Fruit fly (Drosophila melanogaster) whole organism, embryonic: ENCODE data around the gene CG34348.

Experiments used
- ATbp ChIP-seq: fragments of 200-800 bp; sonication (Bioruptor generic); optimal IDR thresholded peaks from 2 replicates; lab custom pipeline; 2017; ENCODE audit warnings: missing biosample characterization, mild to moderate bottlenecking, missing genetic modification characterization, missing genetic modification reagents
- B-H1 ChIP-seq: fragments of 200-800 bp; sonication (Bioruptor generic); IDR thresholded peaks from 3 replicates; pipeline ENCODE4 v1.3.6; 2022; ENCODE audit warnings: missing biosample characterization, missing genetic modification characterization
- Bteb2 ChIP-seq: fragments of 200-800 bp; sonication (Bioruptor generic); optimal IDR thresholded peaks from 2 replicates; lab custom pipeline; 2016; ENCODE audit warnings: missing biosample characterization, missing genetic modification characterization
- CG10366 ChIP-seq: fragments of 200-800 bp; sonication (Bioruptor generic); IDR thresholded peaks from 2 replicates; pipeline ENCODE4 v1.3.6; 2022; ENCODE audit warnings: missing biosample characterization, missing genetic modification characterization
- CG10979 ChIP-seq: fragments of 200-800 bp; sonication (Bioruptor generic); optimal IDR thresholded peaks from 2 replicates; lab custom pipeline; 2018; ENCODE audit warnings: missing biosample characterization, mild to moderate bottlenecking, missing genetic modification characterization, moderate library complexity
- CG11247 ChIP-seq: fragments of 200-800 bp; sonication (Bioruptor generic); IDR thresholded peaks from 2 replicates; pipeline ENCODE4 v1.3.6; 2022; ENCODE audit warnings: missing biosample characterization, missing genetic modification characterization
- CG11723 ChIP-seq: fragments of 200-800 bp; sonication (Bioruptor generic); optimal IDR thresholded peaks from 2 replicates; lab custom pipeline; 2017; ENCODE audit warnings: missing biosample characterization, mild to moderate bottlenecking, missing genetic modification characterization
- CG13424 ChIP-seq: fragments of 200-800 bp; sonication (Bioruptor generic); optimal IDR thresholded peaks from 2 replicates; lab custom pipeline; 2019; ENCODE audit warnings: missing biosample characterization, mild to moderate bottlenecking, missing genetic modification characterization, moderate library complexity
- CG15696 ChIP-seq: fragments of 200-800 bp; sonication (Bioruptor generic); optimal IDR thresholded peaks from 2 replicates; lab custom pipeline; 2019; ENCODE audit warnings: missing biosample characterization, mild to moderate bottlenecking, missing genetic modification characterization, moderate library complexity
- CG17328 ChIP-seq: fragments of 200-800 bp; sonication (Bioruptor generic); IDR thresholded peaks from 2 replicates; pipeline ENCODE4 v1.3.6; 2022; ENCODE audit warnings: missing biosample characterization, missing genetic modification characterization
- CG17568 ChIP-seq: fragments of 200-800 bp; sonication (Bioruptor generic); optimal IDR thresholded peaks from 2 replicates; lab custom pipeline; 2018; ENCODE audit warnings: missing biosample characterization, mild to moderate bottlenecking, missing genetic modification characterization, moderate library complexity
- CG18599 ChIP-seq: fragments of 200-800 bp; sonication (Bioruptor generic); optimal IDR thresholded peaks from 3 replicates; lab custom pipeline; 2017; ENCODE audit warnings: missing biosample characterization, missing genetic modification characterization, mild to moderate bottlenecking, moderate library complexity, missing genetic modification reagents
- CG2202 ChIP-seq: fragments of 200-800 bp; sonication (Bioruptor generic); optimal IDR thresholded peaks from 2 replicates; lab custom pipeline; 2018; ENCODE audit warnings: missing biosample characterization, mild to moderate bottlenecking, missing genetic modification characterization
- CG30431 ChIP-seq: fragments of 200-800 bp; sonication (Bioruptor generic); optimal IDR thresholded peaks from 2 replicates; lab custom pipeline; 2017; ENCODE audit warnings: missing biosample characterization, missing genetic modification characterization
- CG34376 ChIP-seq: fragments of 200-800 bp; sonication (Bioruptor generic); optimal IDR thresholded peaks from 2 replicates; lab custom pipeline; 2018; ENCODE audit warnings: missing biosample characterization, mild to moderate bottlenecking, missing genetic modification characterization
- CG4424 ChIP-seq: fragments of 200-800 bp; sonication (Bioruptor generic); optimal IDR thresholded peaks from 3 replicates; lab custom pipeline; 2016; ENCODE audit warnings: missing biosample characterization, missing genetic modification characterization
- CG4617 ChIP-seq: fragments of 200-800 bp; sonication (Bioruptor generic); optimal IDR thresholded peaks from 3 replicates; lab custom pipeline; 2016; ENCODE audit warnings: missing biosample characterization, missing genetic modification characterization, borderline replicate concordance
- CG4707 ChIP-seq: fragments of 200-800 bp; sonication (Bioruptor generic); optimal IDR thresholded peaks from 2 replicates; lab custom pipeline; 2018; ENCODE audit warnings: missing biosample characterization, mild to moderate bottlenecking, missing genetic modification characterization, moderate library complexity
- CG4730 ChIP-seq: fragments of 200-800 bp; sonication (Bioruptor generic); IDR thresholded peaks from 2 replicates; pipeline ENCODE4 v1.3.6; 2022; ENCODE audit warnings: missing biosample characterization, missing genetic modification characterization
- CG6654 ChIP-seq: fragments of 200-800 bp; sonication (Bioruptor generic); optimal IDR thresholded peaks from 2 replicates; lab custom pipeline; 2017; ENCODE audit warnings: missing biosample characterization, mild to moderate bottlenecking, missing genetic modification characterization
- CG7745 ChIP-seq: fragments of 200-800 bp; sonication (Bioruptor generic); optimal IDR thresholded peaks from 2 replicates; lab custom pipeline; 2018; ENCODE audit warnings: missing biosample characterization, mild to moderate bottlenecking, missing genetic modification characterization, moderate library complexity
- CG8290 ChIP-seq, 3 experiments: fragments of 200-800 bp; sonication (Bioruptor generic); optimal IDR thresholded peaks; 2 replicates each; lab custom pipeline; 2016 to 2019; ENCODE audit warnings: missing biosample characterization in 3 of 3, missing genetic modification characterization in 3 of 3, mild to moderate bottlenecking in 2 of 3, moderate library complexity in 1 of 3
- CG8924 ChIP-seq: fragments of 200-800 bp; optimal IDR thresholded peaks from 3 replicates; lab custom pipeline; 2019; ENCODE audit warnings: missing biosample characterization, mild to moderate bottlenecking, missing genetic modification characterization, moderate library complexity
- CG9797 ChIP-seq: fragments of 200-800 bp; sonication (Bioruptor generic); optimal IDR thresholded peaks from 3 replicates; lab custom pipeline; 2018; ENCODE audit warnings: missing biosample characterization, mild to moderate bottlenecking, missing genetic modification characterization
- D19B ChIP-seq: fragments of 200-800 bp; sonication (Bioruptor generic); optimal IDR thresholded peaks from 2 replicates; lab custom pipeline; 2017; ENCODE audit warnings: missing biosample characterization, mild to moderate bottlenecking, missing genetic modification characterization
- Dbx ChIP-seq: fragments of 200-800 bp; sonication (Bioruptor generic); IDR thresholded peaks from 3 replicates; pipeline ENCODE4 v1.3.6; 2022; ENCODE audit warnings: missing biosample characterization, missing genetic modification characterization
- Dip2 ChIP-seq: fragments of 200-800 bp; sonication (Bioruptor generic); IDR thresholded peaks from 2 replicates; pipeline ENCODE4 v1.3.6; 2022; ENCODE audit warnings: missing biosample characterization, missing genetic modification characterization
- Doc3 ChIP-seq: fragments of 200-800 bp; sonication (Bioruptor generic); IDR thresholded peaks from 3 replicates; pipeline ENCODE4 v1.3.6; 2022; ENCODE audit warnings: missing biosample characterization, missing genetic modification characterization; ENCODE audit not compliant: partially characterized antibody
- Elba2 ChIP-seq: fragments of 200-800 bp; sonication (Bioruptor generic); optimal IDR thresholded peaks from 3 replicates; lab custom pipeline; 2016; ENCODE audit warnings: missing biosample characterization, missing genetic modification characterization
- Gsc ChIP-seq: fragments of 200-800 bp; sonication (Bioruptor generic); IDR thresholded peaks from 2 replicates; pipeline ENCODE4 v1.3.6; 2022; ENCODE audit warnings: missing biosample characterization, missing genetic modification characterization
- MESR4 ChIP-seq: fragments of 200-800 bp; sonication (Bioruptor generic); optimal IDR thresholded peaks from 2 replicates; lab custom pipeline; 2018; ENCODE audit warnings: missing biosample characterization, mild to moderate bottlenecking, missing genetic modification characterization, moderate library complexity
- Oaz ChIP-seq: fragments of 200-800 bp; sonication (Bioruptor generic); IDR thresholded peaks from 2 replicates; pipeline ENCODE4 v1.3.6; 2022; ENCODE audit warnings: missing biosample characterization, missing genetic modification characterization
- caup ChIP-seq: fragments of 200-800 bp; sonication (Bioruptor generic); optimal IDR thresholded peaks from 3 replicates; lab custom pipeline; 2017; ENCODE audit warnings: missing biosample characterization, mild to moderate bottlenecking, missing genetic modification characterization, moderate library complexity; ENCODE audit not compliant: severe bottlenecking
- ci ChIP-seq: fragments of 200-800 bp; sonication (Bioruptor generic); IDR thresholded peaks from 3 replicates; pipeline ENCODE4 v1.3.6; 2022; ENCODE audit warnings: missing biosample characterization, missing genetic modification characterization
- crol ChIP-seq: fragments of 200-800 bp; sonication (Bioruptor generic); IDR thresholded peaks from 2 replicates; pipeline ENCODE4 v1.3.6; 2022; ENCODE audit warnings: missing biosample characterization, missing genetic modification characterization
- danr ChIP-seq: fragments of 200-800 bp; sonication (Bioruptor generic); IDR thresholded peaks from 2 replicates; pipeline ENCODE4 v1.3.6; 2022; ENCODE audit warnings: missing biosample characterization, missing genetic modification characterization
- eyg ChIP-seq: fragments of 200-800 bp; sonication (Bioruptor generic); optimal IDR thresholded peaks from 3 replicates; lab custom pipeline; 2016; ENCODE audit warnings: missing biosample characterization, missing genetic modification characterization
- fu2 ChIP-seq: fragments of 200-800 bp; sonication (Bioruptor generic); optimal IDR thresholded peaks from 2 replicates; lab custom pipeline; 2016; ENCODE audit warnings: missing biosample characterization, missing genetic modification characterization
- hbn ChIP-seq: fragments of 200-800 bp; sonication (Bioruptor generic); IDR thresholded peaks from 2 replicates; pipeline ENCODE4 v1.3.6; 2022; ENCODE audit warnings: missing biosample characterization, missing genetic modification characterization; ENCODE audit not compliant: partially characterized antibody
- luna ChIP-seq: fragments of 200-800 bp; sonication (Bioruptor generic); optimal IDR thresholded peaks from 2 replicates; lab custom pipeline; 2016; ENCODE audit warnings: missing biosample characterization, missing genetic modification characterization
- mirr ChIP-seq: fragments of 200-800 bp; sonication (Bioruptor generic); optimal IDR thresholded peaks from 3 replicates; lab custom pipeline; 2018; ENCODE audit warnings: missing biosample characterization, mild to moderate bottlenecking, missing genetic modification characterization
- otp ChIP-seq: fragments of 200-800 bp; sonication (Bioruptor generic); IDR thresholded peaks from 3 replicates; pipeline ENCODE4, ENCODE4 v1.3.6; 2022; ENCODE audit warnings: missing biosample characterization, missing genetic modification characterization
- pros ChIP-seq: fragments of 200-800 bp; sonication (Bioruptor generic); optimal IDR thresholded peaks from 3 replicates; lab custom pipeline; 2019; ENCODE audit warnings: missing biosample characterization, mild to moderate bottlenecking, missing genetic modification characterization, moderate library complexity
- slbo ChIP-seq: fragments of 200-800 bp; sonication (Bioruptor generic); IDR thresholded peaks from 2 replicates; pipeline ENCODE4 v1.3.6; 2022; ENCODE audit warnings: missing biosample characterization, missing genetic modification characterization
- so ChIP-seq: fragments of 200-800 bp; sonication (Bioruptor generic); IDR thresholded peaks from 3 replicates; pipeline ENCODE4 v1.3.6; 2022; ENCODE audit warnings: missing biosample characterization, missing genetic modification characterization
- sqz ChIP-seq: fragments of 200-800 bp; sonication (Bioruptor generic); optimal IDR thresholded peaks from 3 replicates; lab custom pipeline; 2018; ENCODE audit warnings: missing biosample characterization, mild to moderate bottlenecking, missing genetic modification characterization
- tgo ChIP-seq: fragments of 200-800 bp; sonication (Bioruptor generic); IDR thresholded peaks from 3 replicates; pipeline ENCODE4 v1.3.6; 2022; ENCODE audit warnings: missing biosample characterization, missing genetic modification characterization
- tin ChIP-seq: fragments of 200-800 bp; sonication (Bioruptor generic); optimal IDR thresholded peaks from 3 replicates; lab custom pipeline; 2016; ENCODE audit warnings: missing biosample characterization, missing genetic modification characterization
- tio ChIP-seq: fragments of 200-800 bp; sonication (Bioruptor generic); optimal IDR thresholded peaks from 2 replicates; lab custom pipeline; 2017; ENCODE audit warnings: missing biosample characterization, missing genetic modification characterization, inconsistent platforms
- ttk ChIP-seq: fragments of 200-800 bp; sonication (Bioruptor generic); IDR thresholded peaks from 2 replicates; pipeline ENCODE4 v2.1.2; 2022; ENCODE audit warnings: missing biosample characterization, missing genetic modification characterization
- twi ChIP-seq: fragments of 200-800 bp; optimal IDR thresholded peaks from 2 replicates; lab custom pipeline; 2019; ENCODE audit warnings: missing biosample characterization, mild to moderate bottlenecking, missing genetic modification characterization, moderate library complexity
- zfh1 ChIP-seq: fragments of 200-800 bp; sonication (Bioruptor generic); IDR thresholded peaks from 3 replicates; pipeline ENCODE4 v1.3.6; 2022; ENCODE audit warnings: missing biosample characterization, missing genetic modification characterization

CG34348 gene

dm6 chrX:11349780-11350179 lies 10.1 kb downstream of the CG34348 start, which contains the start of gene NdufV3 (continued):
- TF ChIP-seq tgo (GFP tag; lab: Robert Waterston, UW) = no peak
- TF ChIP-seq CG8924 (tag; lab: Kevin White, UChicago) = no peak
- TF ChIP-seq CG11723 (GFP tag; lab: Kevin White, UChicago) = no peak
- 0 out of 3 replicates have a peak, but pooled peaks have one; percentile 33 for TF ChIP-seq ci (GFP tag; lab: Robert Waterston, UW)
- TF ChIP-seq mirr = no peak
- no peak for TF ChIP-seq CG7745 (tag; lab: Kevin White, UChicago)
- TF ChIP-seq MESR4 (GFP tag; lab: Kevin White, UChicago) = peak; percentile 53
- no peak for TF ChIP-seq CG17568 (GFP tag; lab: Kevin White, UChicago)
- TF ChIP-seq slbo (GFP tag; lab: Robert Waterston, UW) = peak; percentile 63
- TF ChIP-seq Bteb2 = no peak
- peak; percentile 4 for TF ChIP-seq tin (GFP tag; lab: Kevin White, UChicago)
- TF ChIP-seq CG8290 (GFP tag; optimal IDR thresholded peaks at IDR 0.05; lab: Kevin White, UChicago) = no peak
- peak in 1 of 2 experiments; percentile 69 for TF ChIP-seq CG8290 (tag; optimal IDR thresholded peaks at IDR 0.05; lab: Kevin White, UChicago)
- TF ChIP-seq CG13424 = peak; percentile 31
- no peak for TF ChIP-seq CG15696 (tag; lab: Kevin White, UChicago)
- no peak for TF ChIP-seq eyg (GFP tag; lab: Kevin White, UChicago)
- no peak for TF ChIP-seq Gsc (GFP tag; lab: Robert Waterston, UW)
- TF ChIP-seq CG4424 (GFP tag; lab: Kevin White, UChicago) = no peak
- TF ChIP-seq Oaz (GFP tag; lab: Robert Waterston, UW) = no peak
- TF ChIP-seq fu2 = no peak
- no peak for TF ChIP-seq so (GFP tag; lab: Robert Waterston, UW)
- no peak for TF ChIP-seq danr (GFP tag; lab: Robert Waterston, UW)
- TF ChIP-seq luna (GFP tag; lab: Kevin White, UChicago) = no peak
- TF ChIP-seq CG30431 (GFP tag; lab: Kevin White, UChicago) = no peak
- TF ChIP-seq CG34376 (GFP tag; lab: Kevin White, UChicago) = no peak
- TF ChIP-seq otp = no peak
- no peak for TF ChIP-seq ttk
- no peak for TF ChIP-seq Doc3 (GFP tag; lab: Robert Waterston, UW)
- no peak for TF ChIP-seq CG6654
- no peak for TF ChIP-seq CG17328 (GFP tag; lab: Robert Waterston, UW)
- no peak for TF ChIP-seq CG4707 (GFP tag; lab: Kevin White, UChicago)
- no peak for TF ChIP-seq zfh1
- TF ChIP-seq twi = no peak
- TF ChIP-seq CG9797 (GFP tag; lab: Kevin White, UChicago) = no peak
- no peak for TF ChIP-seq ATbp (GFP tag; lab: Kevin White, UChicago)
- no peak for TF ChIP-seq CG10366 (GFP tag; lab: Robert Waterston, UW)
- TF ChIP-seq CG11247 (GFP tag; lab: Robert Waterston, UW) = no peak
- TF ChIP-seq CG18599 (GFP tag; lab: Kevin White, UChicago) = no peak
- no peak for TF ChIP-seq sqz (GFP tag; lab: Kevin White, UChicago)
- no peak for TF ChIP-seq B-H1 (GFP tag; lab: Robert Waterston, UW)
- TF ChIP-seq Dbx = no peak
- no peak for TF ChIP-seq CG10979 (tag; lab: Kevin White, UChicago)
- TF ChIP-seq pros (GFP tag; lab: Kevin White, UChicago) = no peak
- no peak for TF ChIP-seq CG4730 (GFP tag; lab: Robert Waterston, UW)
- TF ChIP-seq CG4617 (GFP tag; lab: Kevin White, UChicago) = peak; percentile 8
- TF ChIP-seq Dip2 (GFP tag; lab: Robert Waterston, UW) = no peak
- TF ChIP-seq Elba2 (GFP tag; lab: Kevin White, UChicago) = peak; percentile 74
- TF ChIP-seq caup (GFP tag; lab: Kevin White, UChicago) = no peak
- no peak for TF ChIP-seq hbn (GFP tag; lab: Robert Waterston, UW)
- no peak for TF ChIP-seq CG2202 (tag; lab: Kevin White, UChicago)
- no peak for TF ChIP-seq D19B (GFP tag; lab: Kevin White, UChicago)
- no peak for TF ChIP-seq crol (GFP tag; lab: Robert Waterston, UW)
- TF ChIP-seq tio (GFP tag; lab: Kevin White, UChicago) = no peak
